Fruit fly (Drosophila melanogaster): ENCODE measurements around the gene Cpr97Eb.

Cpr97Eb gene

DNA sequence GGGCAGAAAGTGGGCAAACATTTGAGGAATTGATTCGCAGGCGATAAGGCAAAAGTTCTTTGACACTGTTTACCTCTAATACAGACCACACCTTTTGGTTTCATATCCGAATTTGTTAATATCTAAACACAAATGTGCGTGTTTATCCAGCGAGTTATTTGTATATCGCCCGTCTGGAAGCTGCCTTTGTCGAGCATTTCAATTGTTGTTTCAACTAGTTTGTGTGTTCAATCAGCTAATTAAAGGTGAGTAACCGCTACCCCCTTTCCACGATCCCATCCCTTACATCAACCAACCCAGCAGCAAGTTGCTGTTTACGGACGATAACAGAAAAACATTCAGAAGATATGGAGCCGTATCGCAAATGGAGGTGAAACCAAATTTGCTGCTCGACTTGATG lies 40.5 kb upstream of the Cpr97Eb start (continued):
- TF ChIP-seq Hr78 (GFP tag; optimal IDR thresholded peaks at IDR 0.05) (no peak), dan (GFP tag; IDR thresholded peaks at IDR 0.05) (no peak), CG6175 (GFP tag; IDR thresholded peaks at IDR 0.05) (no peak), ash1 (GFP tag; optimal IDR thresholded peaks at IDR 0.05) (peak; percentile 60), CG12219 (GFP tag; optimal IDR thresholded peaks at IDR 0.05) (peak; percentile 16), Meics (GFP tag; optimal IDR thresholded peaks at IDR 0.05) (peak; percentile 64), tin (GFP tag; optimal IDR thresholded peaks at IDR 0.05) (no peak), sr (GFP tag; IDR thresholded peaks at IDR 0.05) (no peak), CG2875 (GFP tag; optimal IDR thresholded peaks at IDR 0.05) (peak; percentile 32), CG12104 (GFP tag; optimal IDR thresholded peaks at IDR 0.05) (no peak), Adf1 (GFP tag; IDR thresholded peaks at IDR 0.05) (no peak; the same call in 1 of the 2 replicates), eve (GFP tag; optimal IDR thresholded peaks at IDR 0.05) (no peak), Pdp1 (GFP tag; optimal IDR thresholded peaks at IDR 0.05) (peak in 1 of 2 experiments; percentile 16), knrl (GFP tag; IDR thresholded peaks at IDR 0.05; ENCODE audit: partially characterized antibody) (no peak), Lim3 (GFP tag; IDR thresholded peaks at IDR 0.05) (0 out of 2 replicates have a peak, but pooled peaks have one; percentile 20), E2f2 (GFP tag; IDR thresholded peaks at IDR 0.05) (no peak), C15 (GFP tag; IDR thresholded peaks at IDR 0.05) (no peak; the same call in 2 of the 3 replicates), Xrp1 (GFP tag; IDR thresholded peaks at IDR 0.05) (peak; percentile 32; the same call in 1 of the 2 replicates), hb (GFP tag; IDR thresholded peaks at IDR 0.05; ENCODE audit: partially characterized antibody) (no peak), CG9932 (GFP tag; IDR thresholded peaks at IDR 0.05) (peak; percentile 53), Ptx1 (GFP tag; IDR thresholded peaks at IDR 0.05) (no peak), CG10462 (GFP tag; optimal IDR thresholded peaks at IDR 0.05) (no peak), Side (GFP tag; optimal IDR thresholded peaks at IDR 0.05) (peak; percentile 64), eyg (GFP tag; optimal IDR thresholded peaks at IDR 0.05) (peak; percentile 43), NFAT (GFP tag; IDR thresholded peaks at IDR 0.05) (peak; percentile 24; the same call in 1 of the 2 replicates), Trl (optimal IDR thresholded peaks at IDR 0.05) (no peak), Trl (GFP tag; optimal IDR thresholded peaks at IDR 0.05) (peak; percentile 33), CG1603 (tag; optimal IDR thresholded peaks at IDR 0.05) (no peak), CG8089 (GFP tag; optimal IDR thresholded peaks at IDR 0.05) (no peak), gcm (GFP tag; optimal IDR thresholded peaks at IDR 0.05) (no peak), CG2678 (tag; optimal IDR thresholded peaks at IDR 0.05) (peak; percentile 66), CG18764 (GFP tag; optimal IDR thresholded peaks at IDR 0.05) (peak; percentile 24), stwl (tag; optimal IDR thresholded peaks at IDR 0.05) (no peak), B-H2 (GFP tag; optimal IDR thresholded peaks at IDR 0.05) (peak; percentile 71), CG8765 (GFP tag; IDR thresholded peaks at IDR 0.05) (no peak), CG3847 (GFP tag; IDR thresholded peaks at IDR 0.05) (no peak), CG9876 (GFP tag; optimal IDR thresholded peaks at IDR 0.05) (peak; percentile 11), CG15601 (tag; optimal IDR thresholded peaks at IDR 0.05) (peak; percentile 64), CG32532 (GFP tag; IDR thresholded peaks at IDR 0.05) (peak; percentile 43; the same call in 1 of the 2 replicates), CG13424 (tag; optimal IDR thresholded peaks at IDR 0.05) (peak; percentile 18), Abd-B (GFP tag; optimal IDR thresholded peaks at IDR 0.05) (no peak), Dip3 (GFP tag; optimal IDR thresholded peaks at IDR 0.05) (peak; percentile 56), CG2199 (GFP tag; IDR thresholded peaks at IDR 0.05) (no peak), crc (GFP tag; optimal IDR thresholded peaks at IDR 0.05) (peak; percentile 38), CG3163 (GFP tag; optimal IDR thresholded peaks at IDR 0.05) (peak; percentile 19), Med (GFP tag) (peak; percentile 95), CG17186 (GFP tag; optimal IDR thresholded peaks at IDR 0.05) (no peak), nau (GFP tag; optimal IDR thresholded peaks at IDR 0.05) (no peak), CG31388 (GFP tag; optimal IDR thresholded peaks at IDR 0.05) (no peak), PHDP (tag; optimal IDR thresholded peaks at IDR 0.05) (peak; percentile 57), CG1792 (GFP tag; optimal IDR thresholded peaks at IDR 0.05) (peak; percentile 15), CG14441 (GFP tag; IDR thresholded peaks at IDR 0.05) (no peak)
